Fruit fly (Drosophila melanogaster) whole organism, embryonic: ENCODE measurements around the gene Vti1a.

Experiments used
- B-H1 ChIP-seq: fragments of 200-800 bp; sonication (Bioruptor generic); IDR thresholded peaks from 3 replicates; pipeline ENCODE4 v1.3.6; 2022; ENCODE audit warnings: missing biosample characterization, missing genetic modification characterization
- Blimp-1 ChIP-seq: fragments of 200-800 bp; sonication (Bioruptor generic); optimal IDR thresholded peaks from 3 replicates; lab custom pipeline; 2018; ENCODE audit warnings: missing biosample characterization, missing genetic modification characterization, mild to moderate bottlenecking, moderate library complexity, missing genetic modification reagents
- CG10366 ChIP-seq: fragments of 200-800 bp; sonication (Bioruptor generic); IDR thresholded peaks from 2 replicates; pipeline ENCODE4 v1.3.6; 2022; ENCODE audit warnings: missing biosample characterization, missing genetic modification characterization
- CG10959 ChIP-seq: fragments of 200-800 bp; sonication (Bioruptor generic); IDR thresholded peaks from 2 replicates; pipeline ENCODE4 v1.3.6; 2022; ENCODE audit warnings: missing biosample characterization, missing genetic modification characterization
- CG11696 ChIP-seq: fragments of 200-800 bp; sonication (Bioruptor generic); IDR thresholded peaks from 2 replicates; pipeline ENCODE4 v1.3.6; 2022; ENCODE audit warnings: missing biosample characterization, missing genetic modification characterization
- CG12744 ChIP-seq: fragments of 200-800 bp; sonication (Bioruptor generic); optimal IDR thresholded peaks from 2 replicates; lab custom pipeline; 2016; ENCODE audit warnings: missing biosample characterization, missing genetic modification characterization
- CG1602 ChIP-seq: fragments of 200-800 bp; sonication (Bioruptor generic); optimal IDR thresholded peaks from 3 replicates; lab custom pipeline; 2016; ENCODE audit warnings: missing biosample characterization, missing genetic modification characterization
- CG1603 ChIP-seq: fragments of 200-800 bp; sonication (Bioruptor generic); optimal IDR thresholded peaks from 2 replicates; lab custom pipeline; 2019; ENCODE audit warnings: missing biosample characterization, mild to moderate bottlenecking, missing genetic modification characterization, moderate library complexity
- CG17612 ChIP-seq: fragments of 200-800 bp; sonication (Bioruptor generic); IDR thresholded peaks from 2 replicates; pipeline ENCODE4 v1.3.6; 2022; ENCODE audit warnings: missing biosample characterization, missing genetic modification characterization
- CG3065 ChIP-seq: fragments of 200-800 bp; sonication (Bioruptor generic); optimal IDR thresholded peaks from 2 replicates; lab custom pipeline; 2016; ENCODE audit warnings: missing biosample characterization, missing genetic modification characterization
- CG33213 ChIP-seq: fragments of 200-800 bp; sonication (Bioruptor generic); optimal IDR thresholded peaks from 3 replicates; lab custom pipeline; 2016; ENCODE audit warnings: missing biosample characterization, missing genetic modification characterization
- CG4328 ChIP-seq: fragments of 200-800 bp; sonication (Bioruptor generic); optimal IDR thresholded peaks from 3 replicates; lab custom pipeline; 2017; ENCODE audit warnings: missing biosample characterization, missing genetic modification reagents, missing genetic modification characterization
- CG4707 ChIP-seq: fragments of 200-800 bp; sonication (Bioruptor generic); optimal IDR thresholded peaks from 2 replicates; lab custom pipeline; 2018; ENCODE audit warnings: missing biosample characterization, mild to moderate bottlenecking, missing genetic modification characterization, moderate library complexity
- CG6272 ChIP-seq: fragments of 200-800 bp; sonication (Bioruptor generic); IDR thresholded peaks from 2 replicates; pipeline ENCODE4 v1.3.6; 2022; ENCODE audit warnings: missing biosample characterization, missing genetic modification characterization
- CG7987 ChIP-seq: fragments of 200-800 bp; sonication (Bioruptor generic); optimal IDR thresholded peaks from 2 replicates; lab custom pipeline; 2018; ENCODE audit warnings: missing biosample characterization, mild to moderate bottlenecking, missing genetic modification characterization, moderate library complexity
- CG9797 ChIP-seq: fragments of 200-800 bp; sonication (Bioruptor generic); optimal IDR thresholded peaks from 3 replicates; lab custom pipeline; 2018; ENCODE audit warnings: missing biosample characterization, mild to moderate bottlenecking, missing genetic modification characterization
- Dip3 ChIP-seq: fragments of 200-800 bp; sonication (Bioruptor generic); optimal IDR thresholded peaks from 3 replicates; lab custom pipeline; 2016; ENCODE audit warnings: missing biosample characterization, missing genetic modification characterization
- H2.0 ChIP-seq: fragments of 200-800 bp; sonication (Bioruptor generic); IDR thresholded peaks from 2 replicates; pipeline ENCODE4 v1.3.6; 2022; ENCODE audit warnings: missing biosample characterization, missing genetic modification characterization
- Hr3 ChIP-seq: fragments of 200-800 bp; sonication (Bioruptor generic); optimal IDR thresholded peaks from 3 replicates; lab custom pipeline; 2016; ENCODE audit warnings: missing biosample characterization, missing genetic modification characterization
- Hr78 ChIP-seq, 2 experiments: fragments of 200-800 bp in 1 of 2; fragments of >200 bp in 1 of 2; sonication (Bioruptor generic) in 1 of 2; optimal IDR thresholded peaks; 2 replicates each; lab custom pipeline; 2017 to 2019; ENCODE audit warnings: missing biosample characterization in 2 of 2, missing genetic modification characterization in 2 of 2, mild to moderate bottlenecking in 1 of 2, moderate library complexity in 1 of 2
- Lhr ChIP-seq: fragments of 200-800 bp; sonication (Bioruptor generic); optimal IDR thresholded peaks from 3 replicates; lab custom pipeline; 2017; ENCODE audit warnings: mild to moderate bottlenecking, missing biosample characterization, missing genetic modification reagents, missing genetic modification characterization
- MBD-R2 ChIP-seq: fragments of 200-800 bp; sonication (Bioruptor generic); IDR thresholded peaks from 2 replicates; pipeline ENCODE4 v1.3.6; 2022; ENCODE audit warnings: missing biosample characterization, missing genetic modification characterization
- MESR4 ChIP-seq: fragments of 200-800 bp; sonication (Bioruptor generic); optimal IDR thresholded peaks from 2 replicates; lab custom pipeline; 2018; ENCODE audit warnings: missing biosample characterization, mild to moderate bottlenecking, missing genetic modification characterization, moderate library complexity
- Mad ChIP-seq: fragments of 200-800 bp; sonication (Bioruptor generic); optimal IDR thresholded peaks from 2 replicates; lab custom pipeline; 2016; ENCODE audit warnings: missing biosample characterization, missing genetic modification characterization
- NC2α ChIP-seq: fragments of 200-800 bp; sonication (Bioruptor generic); optimal IDR thresholded peaks from 2 replicates; lab custom pipeline; 2016; ENCODE audit warnings: missing biosample characterization, missing genetic modification characterization
- NFAT ChIP-seq: fragments of 200-800 bp; sonication (Bioruptor generic); IDR thresholded peaks from 2 replicates; pipeline ENCODE4 v1.3.6; 2022; ENCODE audit warnings: missing biosample characterization, missing genetic modification characterization
- Oli ChIP-seq: fragments of 200-800 bp; sonication (Bioruptor generic); optimal IDR thresholded peaks from 2 replicates; lab custom pipeline; 2018; ENCODE audit warnings: missing biosample characterization, mild to moderate bottlenecking, missing genetic modification characterization, moderate library complexity
- Xrp1 ChIP-seq: fragments of 200-800 bp; sonication (Bioruptor generic); IDR thresholded peaks from 2 replicates; pipeline ENCODE4 v1.3.6; 2022; ENCODE audit warnings: missing biosample characterization, missing genetic modification characterization
- al ChIP-seq: fragments of 200-800 bp; sonication (Bioruptor generic); IDR thresholded peaks from 2 replicates; pipeline ENCODE4 v1.3.6; 2022; ENCODE audit warnings: missing biosample characterization, missing genetic modification characterization
- bab2 ChIP-seq: fragments of 200-800 bp; sonication (Bioruptor generic); optimal IDR thresholded peaks from 2 replicates; lab custom pipeline; 2016; ENCODE audit warnings: missing biosample characterization, missing genetic modification characterization
- ci ChIP-seq: fragments of 200-800 bp; sonication (Bioruptor generic); IDR thresholded peaks from 3 replicates; pipeline ENCODE4 v1.3.6; 2022; ENCODE audit warnings: missing biosample characterization, missing genetic modification characterization
- crol ChIP-seq: fragments of 200-800 bp; sonication (Bioruptor generic); IDR thresholded peaks from 2 replicates; pipeline ENCODE4 v1.3.6; 2022; ENCODE audit warnings: missing biosample characterization, missing genetic modification characterization
- danr ChIP-seq: fragments of 200-800 bp; sonication (Bioruptor generic); IDR thresholded peaks from 2 replicates; pipeline ENCODE4 v1.3.6; 2022; ENCODE audit warnings: missing biosample characterization, missing genetic modification characterization
- emc ChIP-seq: fragments of 200-800 bp; sonication (Bioruptor generic); optimal IDR thresholded peaks from 2 replicates; lab custom pipeline; 2016; ENCODE audit warnings: missing biosample characterization, missing genetic modification characterization
- fd102C ChIP-seq: fragments of 200-800 bp; sonication (Bioruptor generic); optimal IDR thresholded peaks from 2 replicates; lab custom pipeline; 2018; ENCODE audit warnings: missing biosample characterization, mild to moderate bottlenecking, missing genetic modification characterization, moderate library complexity
- fd3F ChIP-seq: fragments of 200-800 bp; sonication (Bioruptor generic); optimal IDR thresholded peaks from 2 replicates; lab custom pipeline; 2018; ENCODE audit warnings: missing biosample characterization, mild to moderate bottlenecking, missing genetic modification characterization, moderate library complexity
- grn ChIP-seq: fragments of 200-800 bp; sonication (Bioruptor generic); optimal IDR thresholded peaks from 3 replicates; lab custom pipeline; 2017; ENCODE audit warnings: missing biosample characterization, missing genetic modification characterization
- hbn ChIP-seq: fragments of 200-800 bp; sonication (Bioruptor generic); IDR thresholded peaks from 2 replicates; pipeline ENCODE4 v1.3.6; 2022; ENCODE audit warnings: missing biosample characterization, missing genetic modification characterization; ENCODE audit not compliant: partially characterized antibody
- inv ChIP-seq: fragments of 200-800 bp; sonication (Bioruptor generic); IDR thresholded peaks from 2 replicates; pipeline ENCODE4 v1.3.6; 2022; ENCODE audit warnings: missing biosample characterization, missing genetic modification characterization; ENCODE audit not compliant: partially characterized antibody
- lola ChIP-seq, 3 experiments: fragments of >200 bp in 2 of 3; fragments of 200-800 bp in 1 of 3; sonication (Bioruptor generic) in 1 of 3; optimal IDR thresholded peaks; 2 replicates each; lab custom pipeline; 2017 to 2019; ENCODE audit warnings: missing biosample characterization in 3 of 3, missing genetic modification characterization in 3 of 3, mild to moderate bottlenecking in 1 of 3, moderate library complexity in 1 of 3
- lov ChIP-seq, 2 experiments: fragments of 200-800 bp in 1 of 2; fragments of >200 bp in 1 of 2; sonication (Bioruptor generic) in 1 of 2; IDR thresholded peaks in 1 of 2; optimal IDR thresholded peaks in 1 of 2; 2 replicates in 1 of 2; 3 replicates in 1 of 2; pipeline versions ENCODE4 v1.3.6 to Lab custom; 2017 to 2022; ENCODE audit warnings: missing biosample characterization in 1 of 2, missing genetic modification characterization in 1 of 2
- pum ChIP-seq: fragments of 200-800 bp; sonication (Bioruptor generic); optimal IDR thresholded peaks from 2 replicates; lab custom pipeline; 2016; ENCODE audit warnings: missing biosample characterization, missing genetic modification characterization
- ro ChIP-seq: fragments of 200-800 bp; sonication (Bioruptor generic); IDR thresholded peaks from 2 replicates; pipeline ENCODE4 v1.3.6; 2022; ENCODE audit warnings: missing biosample characterization, missing genetic modification characterization
- shn ChIP-seq: fragments of 200-800 bp; sonication (Bioruptor generic); optimal IDR thresholded peaks from 3 replicates; lab custom pipeline; 2016; ENCODE audit warnings: missing biosample characterization, missing genetic modification characterization
- sisA ChIP-seq: fragments of 200-800 bp; sonication (Bioruptor generic); IDR thresholded peaks from 2 replicates; pipeline ENCODE4 v1.3.6; 2022; ENCODE audit warnings: missing biosample characterization, missing genetic modification characterization
- slp2 ChIP-seq: fragments of 200-800 bp; sonication (Bioruptor generic); optimal IDR thresholded peaks from 2 replicates; lab custom pipeline; 2016; ENCODE audit warnings: missing biosample characterization, missing genetic modification characterization
- so ChIP-seq: fragments of 200-800 bp; sonication (Bioruptor generic); IDR thresholded peaks from 3 replicates; pipeline ENCODE4 v1.3.6; 2022; ENCODE audit warnings: missing biosample characterization, missing genetic modification characterization
- stwl ChIP-seq: fragments of 200-800 bp; sonication (Bioruptor generic); optimal IDR thresholded peaks from 3 replicates; lab custom pipeline; 2018; ENCODE audit warnings: missing biosample characterization, mild to moderate bottlenecking, missing genetic modification characterization, moderate library complexity
- toy ChIP-seq: fragments of 200-800 bp; sonication (Bioruptor generic); IDR thresholded peaks from 2 replicates; pipeline ENCODE4 v1.3.6; 2022; ENCODE audit warnings: missing biosample characterization, missing genetic modification characterization

Gene Vti1a

dm6 chr3L:681793-682369 lies 10.8 kb downstream of the Vti1a start (continued):
- TF ChIP-seq Mad (GFP tag; lab: Kevin White, UChicago) (peak; percentile 0), danr (GFP tag; lab: Robert Waterston, UW) (no peak), al (GFP tag; lab: Robert Waterston, UW) (no peak), inv (GFP tag; lab: Robert Waterston, UW) (no peak), NC2α (GFP tag; lab: Kevin White, UChicago) (no peak), B-H1 (GFP tag; lab: Robert Waterston, UW) (no peak), ci (GFP tag; lab: Robert Waterston, UW) (peak; percentile 72), CG11696 (GFP tag; lab: Robert Waterston, UW) (no peak), grn (GFP tag; lab: Kevin White, UChicago) (peak; percentile 68), pum (GFP tag; lab: Kevin White, UChicago) (no peak), crol (peak; percentile 34; the same call in 1 of the 2 replicates), CG9797 (peak; percentile 48), CG10366 (GFP tag; lab: Robert Waterston, UW) (no peak), Blimp-1 (no peak), NFAT (GFP tag; lab: Robert Waterston, UW) (peak; percentile 32; the same call in 1 of the 2 replicates)

- TF ChIP-seq Dip3 (GFP tag; lab: Kevin White, UChicago): peak; percentile 77
- peak; percentile 54; the same call in 1 of the 3 replicates for TF ChIP-seq so (GFP tag; lab: Robert Waterston, UW)
- TF ChIP-seq fd102C: no peak
- TF ChIP-seq CG7987 (GFP tag; lab: Kevin White, UChicago): peak; percentile 13
- TF ChIP-seq CG1603 (tag; lab: Kevin White, UChicago): peak; percentile 87
- peak; percentile 55 for TF ChIP-seq Oli (tag; lab: Kevin White, UChicago)
- peak; percentile 86 for TF ChIP-seq bab2 (GFP tag; lab: Kevin White, UChicago)
- TF ChIP-seq CG10959 (GFP tag; lab: Robert Waterston, UW): peak; percentile 72
- TF ChIP-seq Lhr: peak; percentile 17
- TF ChIP-seq CG4707 (GFP tag; lab: Kevin White, UChicago): peak; percentile 30
- TF ChIP-seq Xrp1: peak; percentile 87
- TF ChIP-seq emc (GFP tag; lab: Kevin White, UChicago): peak; percentile 56
- peak; percentile 78 for TF ChIP-seq slp2 (GFP tag; lab: Kevin White, UChicago)
- no peak for TF ChIP-seq ro
- no peak for TF ChIP-seq lov (optimal IDR thresholded peaks at IDR 0.05; lab: Kevin White, UChicago)
- no peak for TF ChIP-seq lov (GFP tag; IDR thresholded peaks at IDR 0.05; lab: Robert Waterston, UW)
- TF ChIP-seq hbn (GFP tag; lab: Robert Waterston, UW): peak; percentile 99
- TF ChIP-seq Hr3 (GFP tag; lab: Kevin White, UChicago): peak; percentile 68
- peak; percentile 81 for TF ChIP-seq sisA
- no peak for TF ChIP-seq Hr78 (GFP tag; optimal IDR thresholded peaks at IDR 0.05; lab: Kevin White, UChicago)
- TF ChIP-seq CG3065 (GFP tag; lab: Kevin White, UChicago): peak; percentile 31
- TF ChIP-seq CG17612 (GFP tag; lab: Robert Waterston, UW): peak; percentile 40; the same call in 1 of the 2 replicates
- TF ChIP-seq shn (GFP tag; lab: Kevin White, UChicago): peak; percentile 78
- peak; percentile 68 for TF ChIP-seq stwl (tag; lab: Kevin White, UChicago)
- peak; percentile 69 for TF ChIP-seq CG4328 (GFP tag; lab: Kevin White, UChicago)
- no peak for TF ChIP-seq toy (GFP tag; lab: Robert Waterston, UW)
- TF ChIP-seq CG33213: peak; percentile 66
- TF ChIP-seq H2.0 (GFP tag; lab: Robert Waterston, UW): peak; percentile 41; the same call in 1 of the 2 replicates
- peak in 1 of 3 experiments; percentile 76 for TF ChIP-seq lola (GFP tag; optimal IDR thresholded peaks at IDR 0.05; lab: Kevin White, UChicago)
- peak; percentile 62 for TF ChIP-seq fd3F (GFP tag; lab: Kevin White, UChicago)
- TF ChIP-seq CG6272 (GFP tag; lab: Robert Waterston, UW): peak; percentile 89
- TF ChIP-seq MBD-R2 (GFP tag; lab: Robert Waterston, UW): peak; percentile 78
- peak; percentile 21 for TF ChIP-seq MESR4 (GFP tag; lab: Kevin White, UChicago)
- TF ChIP-seq CG12744 (GFP tag; lab: Kevin White, UChicago): peak; percentile 61
- TF ChIP-seq CG1602 (GFP tag; lab: Kevin White, UChicago): peak; percentile 57
- no peak for TF ChIP-seq CG9797
These were observed 12.5 kb downstream of the Vti1a start, which contains the start of gene CG17129 for dm6 chr3L:680258-680657. CG17129 (minus strand) TSS chr3L:680326.
